Worm (Caenorhabditis elegans) whole organism, L4 larva: ENCODE measurements around the gene dnj-7.

Experiments
- F44E2.7 ChIP-seq: fragments of 200-800 bp; sonication (Bioruptor generic); IDR thresholded peaks from 2 replicates; pipeline ENCODE4 v2.1.2; 2022; ENCODE audit warnings: missing genetic modification characterization, missing compliant biosample characterization
- F49E8.2 ChIP-seq: sonication (generic microtip); optimal IDR thresholded peaks from 2 replicates; lab custom pipeline; 2016; ENCODE audit warnings: missing compliant biosample characterization, mild to moderate bottlenecking, missing genetic modification characterization, borderline replicate concordance
- T20F7.1 ChIP-seq: fragments of 200-800 bp; sonication (Bioruptor generic); optimal IDR thresholded peaks from 2 replicates; lab custom pipeline; 2018; ENCODE audit warnings: mild to moderate bottlenecking, missing genetic modification characterization, missing compliant biosample characterization
- Y48G9A.11 ChIP-seq: fragments of 200-800 bp; sonication (Bioruptor generic); IDR thresholded peaks from 2 replicates; pipeline ENCODE4 v1.3.6; 2022; ENCODE audit warnings: missing genetic modification reagents, missing genetic modification characterization, missing compliant biosample characterization
- Y5F2A.4 ChIP-seq: fragments of 200-800 bp; sonication (Bioruptor generic); optimal IDR thresholded peaks from 2 replicates; lab custom pipeline; 2018; ENCODE audit warnings: mild to moderate bottlenecking, missing genetic modification characterization, missing compliant biosample characterization
- ZK337.2 ChIP-seq: fragments of 200-800 bp; sonication (Bioruptor generic); IDR thresholded peaks from 2 replicates; pipeline ENCODE4 v1.3.6; 2022; ENCODE audit warnings: missing genetic modification reagents, missing genetic modification characterization, missing compliant biosample characterization
- arid-1 ChIP-seq: fragments of 200-800 bp; sonication (Bioruptor generic); conservative IDR thresholded peaks from 2 replicates; pipeline ENCODE4 v1.3.6; 2022; ENCODE audit warnings: missing genetic modification reagents, missing genetic modification characterization, missing compliant biosample characterization
- ceh-20 ChIP-seq: fragments of 200-800 bp; sonication (Bioruptor generic); IDR thresholded peaks from 2 replicates; pipeline ENCODE4 v1.3.6; 2022; ENCODE audit warnings: missing genetic modification reagents, missing genetic modification characterization, missing compliant biosample characterization
- cey-2 ChIP-seq: sonication (generic microtip); optimal IDR thresholded peaks from 3 replicates; lab custom pipeline; 2017; ENCODE audit warnings: missing genetic modification characterization, mild to moderate bottlenecking, missing compliant biosample characterization, antibody characterized with exemption, borderline replicate concordance; ENCODE audit not compliant: insufficient read depth
- ctbp-1 ChIP-seq: fragments of 200-800 bp; sonication (Bioruptor generic); IDR thresholded peaks from 2 replicates; pipeline ENCODE4 v1.3.6; 2022; ENCODE audit warnings: missing genetic modification reagents, missing genetic modification characterization, missing compliant biosample characterization
- daf-16 ChIP-seq, 3 experiments: sonication (generic microtip); optimal IDR thresholded peaks; 2 replicates each; lab custom pipeline; 2016 to 2017; ENCODE audit warnings: missing genetic modification characterization in 3 of 3, missing genetic modification reagents in 3 of 3, mild to moderate bottlenecking in 2 of 3, missing compliant biosample characterization in 2 of 3, missing biosample characterization in 1 of 3, moderate library complexity in 1 of 3
- egl-27 ChIP-seq: sonication (generic microtip); optimal IDR thresholded peaks from 3 replicates; lab custom pipeline; 2017; ENCODE audit warnings: missing biosample characterization, missing genetic modification reagents, missing genetic modification characterization
- egl-43 ChIP-seq: fragments of 200-800 bp; sonication (Bioruptor generic); IDR thresholded peaks from 2 replicates; pipeline ENCODE4 v1.3.6; 2022; ENCODE audit warnings: missing genetic modification reagents, missing genetic modification characterization, missing compliant biosample characterization
- hif-1 ChIP-seq, 2 experiments: sonication (generic microtip); optimal IDR thresholded peaks; 2 replicates each; lab custom pipeline; 2016 to 2017; ENCODE audit warnings: missing compliant biosample characterization in 2 of 2, missing genetic modification characterization in 2 of 2, missing genetic modification reagents in 2 of 2, missing genotype in 2 of 2, mild to moderate bottlenecking in 1 of 2
- hlh-30 ChIP-seq: sonication (generic microtip); optimal IDR thresholded peaks from 2 replicates; lab custom pipeline; 2017; ENCODE audit warnings: antibody characterized with exemption, mild to moderate bottlenecking, missing genetic modification characterization, missing compliant biosample characterization; ENCODE audit not compliant: insufficient read depth
- lim-7 ChIP-seq: fragments of 200-800 bp; sonication (Bioruptor generic); IDR thresholded peaks from 2 replicates; pipeline ENCODE4 v1.3.6; 2022; ENCODE audit warnings: missing genetic modification characterization, missing compliant biosample characterization
- lin-38 ChIP-seq: fragments of 200-800 bp; sonication (Bioruptor generic); IDR thresholded peaks from 2 replicates; pipeline ENCODE4 v1.3.6; 2022; ENCODE audit warnings: missing genetic modification reagents, missing genetic modification characterization, missing compliant biosample characterization
- lir-3 ChIP-seq: sonication (generic microtip); optimal IDR thresholded peaks from 2 replicates; lab custom pipeline; 2016; ENCODE audit warnings: mild to moderate bottlenecking, missing genetic modification characterization, missing compliant biosample characterization
- madf-9 ChIP-seq: fragments of 200-800 bp; sonication (Bioruptor generic); conservative IDR thresholded peaks from 2 replicates; pipeline ENCODE4 v1.3.6; 2022; ENCODE audit warnings: missing genetic modification reagents, missing genetic modification characterization, missing compliant biosample characterization
- mdl-1 ChIP-seq, 2 experiments: fragments of 150-350 bp in 1 of 2; sonication (generic microtip) in 1 of 2; optimal IDR thresholded peaks; 2 replicates each; lab custom pipeline; 2014 to 2017; ENCODE audit warnings: missing biosample characterization in 2 of 2, missing genetic modification characterization in 2 of 2
- mes-2 ChIP-seq: sonication (generic microtip); optimal IDR thresholded peaks from 2 replicates; lab custom pipeline; 2016; ENCODE audit warnings: missing genotype, mild to moderate bottlenecking, missing genetic modification characterization, missing compliant biosample characterization; ENCODE audit not compliant: poor library complexity, severe bottlenecking
- mxl-3 ChIP-seq: fragments of 200-800 bp; sonication (Bioruptor generic); optimal IDR thresholded peaks from 2 replicates; lab custom pipeline; 2018; ENCODE audit warnings: mild to moderate bottlenecking, missing genetic modification characterization, missing compliant biosample characterization
- nhr-10 ChIP-seq: fragments of 150-350 bp; optimal IDR thresholded peaks from 2 replicates; lab custom pipeline; 2014; ENCODE audit warnings: missing biosample characterization, missing genetic modification characterization
- nhr-11 ChIP-seq: fragments of 150-350 bp; optimal IDR thresholded peaks from 2 replicates; lab custom pipeline; 2014; ENCODE audit warnings: missing biosample characterization, missing genetic modification characterization
- nhr-111 ChIP-seq: fragments of 200-800 bp; sonication (Bioruptor generic); optimal IDR thresholded peaks from 2 replicates; lab custom pipeline; 2018; ENCODE audit warnings: mild to moderate bottlenecking, missing genetic modification characterization, missing compliant biosample characterization
- nhr-237 ChIP-seq: sonication (generic microtip); optimal IDR thresholded peaks from 2 replicates; lab custom pipeline; 2017; ENCODE audit warnings: missing biosample characterization, missing genetic modification characterization
- nhr-25 ChIP-seq: sonication (generic microtip); optimal IDR thresholded peaks from 2 replicates; lab custom pipeline; 2017; ENCODE audit warnings: missing genetic modification characterization, mild to moderate bottlenecking, missing compliant biosample characterization, antibody characterized with exemption, moderate library complexity, borderline replicate concordance; ENCODE audit not compliant: insufficient read depth
- nhr-28 ChIP-seq: fragments of 150-350 bp; optimal IDR thresholded peaks from 2 replicates; lab custom pipeline; 2014; ENCODE audit warnings: missing biosample characterization, missing genetic modification characterization
- nhr-42 ChIP-seq: fragments of 200-800 bp; sonication (Bioruptor generic); IDR thresholded peaks from 2 replicates; pipeline ENCODE4 v1.3.6; 2022; ENCODE audit warnings: missing genetic modification characterization, missing compliant biosample characterization
- nhr-48 ChIP-seq: sonication (generic microtip); optimal IDR thresholded peaks from 2 replicates; lab custom pipeline; 2016; ENCODE audit warnings: mild to moderate bottlenecking, missing genetic modification characterization, missing compliant biosample characterization
- nhr-6 ChIP-seq: fragments of 150-350 bp; optimal IDR thresholded peaks from 2 replicates; lab custom pipeline; 2014; ENCODE audit warnings: missing biosample characterization, missing genetic modification characterization
- nhr-76 ChIP-seq: fragments of 150-350 bp; optimal IDR thresholded peaks from 2 replicates; lab custom pipeline; 2014; ENCODE audit warnings: missing biosample characterization, missing genetic modification characterization
- nhr-77 ChIP-seq: fragments of 150-350 bp; optimal IDR thresholded peaks from 2 replicates; lab custom pipeline; 2014; ENCODE audit warnings: missing biosample characterization, missing genetic modification characterization
- php-3 ChIP-seq: fragments of 200-800 bp; sonication (Bioruptor generic); IDR thresholded peaks from 2 replicates; pipeline ENCODE4 v1.3.6; 2022; ENCODE audit warnings: missing genetic modification reagents, missing genetic modification characterization, missing compliant biosample characterization
- pqm-1 ChIP-seq: sonication (generic microtip); optimal IDR thresholded peaks from 2 replicates; lab custom pipeline; 2017; ENCODE audit warnings: missing biosample characterization, missing genetic modification characterization
- rbr-2 ChIP-seq: sonication (generic microtip); optimal IDR thresholded peaks from 2 replicates; lab custom pipeline; 2016; ENCODE audit warnings: missing genotype, missing genetic modification characterization, missing compliant biosample characterization
- set-16 ChIP-seq: fragments of 200-800 bp; sonication (Bioruptor generic); IDR thresholded peaks from 2 replicates; pipeline ENCODE4 v1.3.6; 2022; ENCODE audit warnings: missing genetic modification reagents, missing genetic modification characterization, missing compliant biosample characterization
- skn-1 ChIP-seq: fragments of 150-350 bp; optimal IDR thresholded peaks from 2 replicates; lab custom pipeline; 2014; ENCODE audit warnings: missing biosample characterization, missing genetic modification characterization
- snpc-4 ChIP-seq: fragments of 150-350 bp; optimal IDR thresholded peaks from 2 replicates; lab custom pipeline; 2014; ENCODE audit warnings: missing biosample characterization, missing genetic modification characterization
- tra-1 ChIP-seq: fragments of 200-800 bp; sonication (Bioruptor generic); IDR thresholded peaks from 2 replicates; pipeline ENCODE4 v1.3.6; 2022; ENCODE audit warnings: missing genetic modification reagents, missing genetic modification characterization, missing compliant biosample characterization
- unc-62 ChIP-seq, 3 experiments: fragments of 150-350 bp in 1 of 3; sonication (generic microtip); optimal IDR thresholded peaks in 2 of 3; peaks in 1 of 3; 1 replicate in 1 of 3; 2 replicates in 2 of 3; lab custom pipeline; 2014 to 2017; ENCODE audit warnings: missing biosample characterization in 3 of 3, missing genetic modification characterization in 3 of 3, missing genetic modification reagents in 3 of 3, missing genotype in 1 of 3
- zfp-3 ChIP-seq: fragments of 200-800 bp; sonication (Bioruptor generic); conservative IDR thresholded peaks from 2 replicates; pipeline ENCODE4 v1.3.6; 2022; ENCODE audit warnings: missing genetic modification reagents, missing genetic modification characterization, missing compliant biosample characterization
- zip-11 ChIP-seq: fragments of 200-800 bp; sonication (Bioruptor generic); IDR thresholded peaks from 2 replicates; pipeline ENCODE4 v1.3.6; 2022; ENCODE audit warnings: missing genetic modification characterization, missing compliant biosample characterization
- zip-2 ChIP-seq: fragments of 150-350 bp; optimal IDR thresholded peaks from 2 replicates; lab custom pipeline; 2014; ENCODE audit warnings: missing biosample characterization, missing genetic modification characterization

Gene dnj-7

DNA sequence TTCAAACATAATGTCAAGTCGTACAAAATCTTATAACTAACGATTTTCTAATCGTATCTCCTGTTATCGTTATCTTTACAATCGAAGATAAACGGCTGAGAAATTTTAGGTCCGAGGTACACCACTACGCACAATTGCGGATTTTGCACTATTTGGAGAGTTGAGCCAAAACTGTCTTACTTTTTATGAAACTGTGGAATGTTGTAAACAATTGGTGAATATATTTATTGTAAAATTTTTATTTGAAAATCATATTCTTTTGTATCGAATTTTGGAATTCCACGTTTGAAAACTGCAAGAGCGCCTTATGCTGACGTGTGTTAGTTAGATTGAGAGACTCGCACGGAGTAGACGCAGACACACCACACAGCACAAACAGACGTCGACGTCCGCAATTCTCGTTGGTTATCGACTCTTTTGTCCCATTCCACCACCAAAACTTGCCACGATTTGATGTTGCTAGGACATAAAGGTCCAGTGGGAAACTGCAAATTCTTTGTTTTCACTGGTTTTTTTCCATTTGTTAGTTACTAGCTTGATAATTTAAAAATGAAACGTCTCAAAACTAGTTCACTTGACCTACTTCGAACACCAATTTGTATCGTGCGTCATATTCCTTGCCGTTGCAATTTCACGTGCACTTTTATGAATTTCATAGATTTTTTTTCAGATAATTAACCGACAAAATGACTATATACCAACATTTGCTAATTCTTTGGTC, at the start of gene dnj-7:
Gene dnj-7, plus strand, starts transcription at position 671 of the 721 bp plus-strand sequence.
- no peak for TF ChIP-seq snpc-4 (tag; lab: Kevin White, UChicago)
- no peak for TF ChIP-seq egl-27 (tag; lab: Kevin White, UChicago)
- no peak for TF ChIP-seq Y5F2A.4 (GFP tag; lab: Kevin White, UChicago)
- TF ChIP-seq rbr-2 (tag; lab: Kevin White, UChicago), result no peak
- no peak for TF ChIP-seq madf-9 (GFP tag; lab: Robert Waterston, UW)
- no peak for TF ChIP-seq F49E8.2 (tag; lab: Kevin White, UChicago)
- no peak for TF ChIP-seq mes-2 (tag; lab: Kevin White, UChicago)
- TF ChIP-seq nhr-48 (tag; lab: Kevin White, UChicago), result no peak
- no peak for TF ChIP-seq ceh-20 (GFP tag; lab: Robert Waterston, UW)
- TF ChIP-seq nhr-76 (tag; lab: Kevin White, UChicago), result no peak
- TF ChIP-seq nhr-25 (tag; lab: Kevin White, UChicago), result no peak
- peak; percentile 3 for TF ChIP-seq hlh-30 (tag; lab: Kevin White, UChicago)
- TF ChIP-seq cey-2 (tag; lab: Kevin White, UChicago), result no peak
- no peak for TF ChIP-seq nhr-42 (GFP tag; lab: Robert Waterston, UW)
- TF ChIP-seq php-3 (GFP tag; lab: Robert Waterston, UW), result no peak
- TF ChIP-seq ctbp-1, result no peak
- no peak for TF ChIP-seq lin-38
- TF ChIP-seq zip-2 (tag; lab: Kevin White, UChicago), result no peak
- no peak for TF ChIP-seq zfp-3 (GFP tag; lab: Robert Waterston, UW)
- no peak for TF ChIP-seq nhr-10 (tag; lab: Kevin White, UChicago)
- TF ChIP-seq mxl-3, result no peak
- TF ChIP-seq nhr-11 (tag; lab: Kevin White, UChicago), result peak; percentile 27
- TF ChIP-seq ZK337.2 (GFP tag; lab: Robert Waterston, UW), result no peak
- TF ChIP-seq skn-1 (tag; lab: Kevin White, UChicago), result no peak
- no peak for TF ChIP-seq arid-1 (GFP tag; lab: Robert Waterston, UW)
- no peak for TF ChIP-seq nhr-77 (tag; lab: Kevin White, UChicago)
- no peak for TF ChIP-seq zip-11 (GFP tag; lab: Robert Waterston, UW)
- no peak for TF ChIP-seq tra-1 (GFP tag; lab: Robert Waterston, UW)
- no peak for TF ChIP-seq set-16
- no peak for TF ChIP-seq nhr-111 (GFP tag; lab: Kevin White, UChicago)
- TF ChIP-seq daf-16 (GFP tag; optimal IDR thresholded peaks at IDR 0.05; lab: Kevin White, UChicago), result no peak
- TF ChIP-seq daf-16 (tag; optimal IDR thresholded peaks at IDR 0.05; lab: Kevin White, UChicago), result peak; percentile 0
- no peak for TF ChIP-seq Y48G9A.11 (GFP tag; lab: Robert Waterston, UW)
- no peak for TF ChIP-seq egl-43 (GFP tag; lab: Robert Waterston, UW)
- TF ChIP-seq nhr-237 (tag; lab: Kevin White, UChicago), result no peak
- no peak for TF ChIP-seq lir-3
- TF ChIP-seq T20F7.1 (GFP tag; lab: Kevin White, UChicago), result peak; percentile 44
- no peak for TF ChIP-seq lim-7 (GFP tag; lab: Robert Waterston, UW)
- TF ChIP-seq mdl-1 (tag; optimal IDR thresholded peaks at IDR 0.05; lab: Kevin White, UChicago), result no peak
- TF ChIP-seq pqm-1 (tag; lab: Kevin White, UChicago), result no peak
- TF ChIP-seq hif-1 (tag; optimal IDR thresholded peaks at IDR 0.05; lab: Kevin White, UChicago), result no peak
- no peak for TF ChIP-seq nhr-6 (tag; lab: Kevin White, UChicago)
- TF ChIP-seq unc-62 (GFP tag; optimal IDR thresholded peaks at IDR 0.05 in 1 of 2; lab: Kevin White, UChicago), result peak in 1 of 2 experiments; percentile 85
- no peak for TF ChIP-seq unc-62 (tag; optimal IDR thresholded peaks at IDR 0.05; lab: Kevin White, UChicago)
- peak; percentile 25 for TF ChIP-seq nhr-28 (tag; lab: Kevin White, UChicago)
- TF ChIP-seq F44E2.7 (GFP tag; lab: Robert Waterston, UW), result no peak
